Fruit fly (Drosophila melanogaster) whole organism, embryonic: ENCODE results near the gene nanos.

Experiments
- Abd-B ChIP-seq: fragments of 200-800 bp; sonication (Bioruptor generic); optimal IDR thresholded peaks from 2 replicates; lab custom pipeline; 2018; ENCODE audit warnings: missing biosample characterization, mild to moderate bottlenecking, missing genetic modification characterization, moderate library complexity
- CG11723 ChIP-seq: fragments of 200-800 bp; sonication (Bioruptor generic); optimal IDR thresholded peaks from 2 replicates; lab custom pipeline; 2017; ENCODE audit warnings: missing biosample characterization, mild to moderate bottlenecking, missing genetic modification characterization
- CG12071 ChIP-seq: fragments of 200-800 bp; sonication (Bioruptor generic); optimal IDR thresholded peaks from 3 replicates; lab custom pipeline; 2018; ENCODE audit warnings: missing biosample characterization, mild to moderate bottlenecking, missing genetic modification characterization
- CG12155 ChIP-seq: fragments of 200-800 bp; sonication (Bioruptor generic); optimal IDR thresholded peaks from 3 replicates; lab custom pipeline; 2016; ENCODE audit warnings: missing biosample characterization, missing genetic modification characterization
- CG15011 ChIP-seq: fragments of 200-800 bp; sonication (Bioruptor generic); optimal IDR thresholded peaks from 3 replicates; lab custom pipeline; 2018; ENCODE audit warnings: missing biosample characterization, mild to moderate bottlenecking, missing genetic modification characterization
- CG15696 ChIP-seq: fragments of 200-800 bp; sonication (Bioruptor generic); optimal IDR thresholded peaks from 2 replicates; lab custom pipeline; 2019; ENCODE audit warnings: missing biosample characterization, mild to moderate bottlenecking, missing genetic modification characterization, moderate library complexity
- CG1792 ChIP-seq: fragments of 200-800 bp; sonication (Bioruptor generic); optimal IDR thresholded peaks from 2 replicates; lab custom pipeline; 2016; ENCODE audit warnings: missing biosample characterization, missing genetic modification characterization
- CG2202 ChIP-seq: fragments of 200-800 bp; sonication (Bioruptor generic); optimal IDR thresholded peaks from 2 replicates; lab custom pipeline; 2018; ENCODE audit warnings: missing biosample characterization, mild to moderate bottlenecking, missing genetic modification characterization
- CG2875 ChIP-seq: fragments of 200-800 bp; sonication (Bioruptor generic); optimal IDR thresholded peaks from 2 replicates; lab custom pipeline; 2017; ENCODE audit warnings: missing biosample characterization, mild to moderate bottlenecking, missing genetic modification characterization, missing genetic modification reagents
- CG31365 ChIP-seq: fragments of 200-800 bp; sonication (Bioruptor generic); optimal IDR thresholded peaks from 2 replicates; lab custom pipeline; 2018; ENCODE audit warnings: missing biosample characterization, mild to moderate bottlenecking, missing genetic modification characterization
- CG3995 ChIP-seq: fragments of 200-800 bp; sonication (Bioruptor generic); optimal IDR thresholded peaks from 3 replicates; lab custom pipeline; 2016; ENCODE audit warnings: missing biosample characterization, missing genetic modification characterization
- CG4424 ChIP-seq: fragments of 200-800 bp; sonication (Bioruptor generic); optimal IDR thresholded peaks from 3 replicates; lab custom pipeline; 2016; ENCODE audit warnings: missing biosample characterization, missing genetic modification characterization
- CG4730 ChIP-seq: fragments of 200-800 bp; sonication (Bioruptor generic); IDR thresholded peaks from 2 replicates; pipeline ENCODE4 v1.3.6; 2022; ENCODE audit warnings: missing biosample characterization, missing genetic modification characterization
- CG6765 ChIP-seq: fragments of 200-800 bp; sonication (Bioruptor generic); optimal IDR thresholded peaks from 3 replicates; lab custom pipeline; 2017; ENCODE audit warnings: missing biosample characterization, mild to moderate bottlenecking, missing genetic modification characterization
- CG8478 ChIP-seq: fragments of >200 bp; optimal IDR thresholded peaks from 2 replicates; lab custom pipeline; 2018
- CG9876 ChIP-seq: fragments of 200-800 bp; sonication (Bioruptor generic); optimal IDR thresholded peaks from 2 replicates; lab custom pipeline; 2016; ENCODE audit warnings: missing biosample characterization, missing genetic modification characterization
- Deaf1 ChIP-seq: fragments of 200-800 bp; optimal IDR thresholded peaks from 3 replicates; lab custom pipeline; 2019; ENCODE audit warnings: missing biosample characterization, mild to moderate bottlenecking, missing genetic modification characterization, moderate library complexity
- Dip3 ChIP-seq: fragments of 200-800 bp; sonication (Bioruptor generic); optimal IDR thresholded peaks from 3 replicates; lab custom pipeline; 2016; ENCODE audit warnings: missing biosample characterization, missing genetic modification characterization
- Drgx ChIP-seq: fragments of 200-800 bp; sonication (Bioruptor generic); IDR thresholded peaks from 2 replicates; pipeline ENCODE4 v1.3.6; 2022; ENCODE audit warnings: missing biosample characterization, missing genetic modification characterization
- E2f1 ChIP-seq: fragments of 200-800 bp; sonication (Bioruptor generic); IDR thresholded peaks from 2 replicates; pipeline ENCODE4 v1.3.6; 2022; ENCODE audit warnings: missing biosample characterization, missing genetic modification characterization
- Ets97D ChIP-seq: fragments of 200-800 bp; sonication (Bioruptor generic); optimal IDR thresholded peaks from 3 replicates; lab custom pipeline; 2016; ENCODE audit warnings: missing biosample characterization, missing genetic modification characterization
- GATAe ChIP-seq: fragments of 200-800 bp; sonication (Bioruptor generic); conservative IDR thresholded peaks from 2 replicates; pipeline ENCODE4 v1.3.6; 2022; ENCODE audit warnings: missing biosample characterization, missing genetic modification characterization
- H15 ChIP-seq: fragments of 200-800 bp; sonication (Bioruptor generic); IDR thresholded peaks from 3 replicates; pipeline ENCODE4 v1.3.6; 2022; ENCODE audit warnings: missing biosample characterization, missing genetic modification characterization
- NC2β ChIP-seq: fragments of 200-800 bp; sonication (Bioruptor generic); optimal IDR thresholded peaks from 2 replicates; lab custom pipeline; 2016; ENCODE audit warnings: missing biosample characterization, missing genetic modification characterization
- NK7.1 ChIP-seq: fragments of 200-800 bp; sonication (Bioruptor generic); optimal IDR thresholded peaks from 3 replicates; lab custom pipeline; 2016; ENCODE audit warnings: missing biosample characterization, missing genetic modification characterization
- Oaz ChIP-seq: fragments of 200-800 bp; sonication (Bioruptor generic); IDR thresholded peaks from 2 replicates; pipeline ENCODE4 v1.3.6; 2022; ENCODE audit warnings: missing biosample characterization, missing genetic modification characterization
- Stat92E ChIP-seq, 3 experiments: fragments of >200 bp in 2 of 3; fragments of 200-800 bp in 1 of 3; sonication (Bioruptor generic) in 1 of 3; optimal IDR thresholded peaks; 2 replicates each; lab custom pipeline; 2017 to 2019; ENCODE audit warnings: missing biosample characterization in 3 of 3, missing genetic modification characterization in 3 of 3, mild to moderate bottlenecking in 1 of 3, moderate library complexity in 1 of 3
- TFAM ChIP-seq: fragments of 200-800 bp; sonication (Bioruptor generic); optimal IDR thresholded peaks from 2 replicates; lab custom pipeline; 2017; ENCODE audit warnings: missing biosample characterization, missing genetic modification characterization, inconsistent platforms
- Taf1 ChIP-seq: fragments of 200-800 bp; sonication (Bioruptor generic); IDR thresholded peaks from 2 replicates; pipeline ENCODE4 v1.3.6; 2022; ENCODE audit warnings: missing biosample characterization, missing genetic modification characterization
- YL-1 ChIP-seq: fragments of 200-800 bp; sonication (Bioruptor generic); optimal IDR thresholded peaks from 3 replicates; lab custom pipeline; 2017; ENCODE audit warnings: missing biosample characterization, mild to moderate bottlenecking, missing genetic modification characterization
- ash1 ChIP-seq: fragments of 200-800 bp; sonication (Bioruptor generic); optimal IDR thresholded peaks from 2 replicates; lab custom pipeline; 2018; ENCODE audit warnings: missing biosample characterization, mild to moderate bottlenecking, missing genetic modification characterization
- chinmo ChIP-seq: fragments of 200-800 bp; sonication (Bioruptor generic); IDR thresholded peaks from 4 replicates; pipeline ENCODE4 v1.3.6; 2022; ENCODE audit warnings: missing biosample characterization, missing genetic modification characterization; ENCODE audit not compliant: partially characterized antibody
- chm ChIP-seq: fragments of 200-800 bp; sonication (Bioruptor generic); IDR thresholded peaks from 2 replicates; pipeline ENCODE4 v1.3.6; 2022; ENCODE audit warnings: missing biosample characterization, missing genetic modification characterization
- ci ChIP-seq: fragments of 200-800 bp; sonication (Bioruptor generic); IDR thresholded peaks from 3 replicates; pipeline ENCODE4 v1.3.6; 2022; ENCODE audit warnings: missing biosample characterization, missing genetic modification characterization
- croc ChIP-seq: fragments of 200-800 bp; sonication (Bioruptor generic); conservative IDR thresholded peaks from 3 replicates; pipeline ENCODE4 v1.3.6; 2022; ENCODE audit warnings: missing biosample characterization, missing genetic modification characterization
- dysf ChIP-seq: fragments of 200-800 bp; sonication (Bioruptor generic); IDR thresholded peaks from 3 replicates; pipeline ENCODE4 v1.3.6; 2022; ENCODE audit warnings: missing biosample characterization, missing genetic modification characterization
- gce ChIP-seq: fragments of 200-800 bp; sonication (Bioruptor generic); IDR thresholded peaks from 3 replicates; pipeline ENCODE4 v1.3.6; 2022; ENCODE audit warnings: missing biosample characterization, missing genetic modification characterization
- gsb-n ChIP-seq: fragments of 200-800 bp; sonication (Bioruptor generic); optimal IDR thresholded peaks from 3 replicates; lab custom pipeline; 2018; ENCODE audit warnings: missing biosample characterization, mild to moderate bottlenecking, missing genetic modification characterization
- jigr1 ChIP-seq: fragments of 200-800 bp; sonication (Bioruptor generic); IDR thresholded peaks from 3 replicates; pipeline ENCODE4 v1.3.6; 2022; ENCODE audit warnings: missing biosample characterization, missing genetic modification characterization
- luna ChIP-seq: fragments of 200-800 bp; sonication (Bioruptor generic); optimal IDR thresholded peaks from 2 replicates; lab custom pipeline; 2016; ENCODE audit warnings: missing biosample characterization, missing genetic modification characterization
- mam ChIP-seq: fragments of 200-800 bp; sonication (Bioruptor generic); optimal IDR thresholded peaks from 3 replicates; lab custom pipeline; 2016; ENCODE audit warnings: missing biosample characterization, missing genetic modification characterization
- peb ChIP-seq: fragments of 200-800 bp; sonication (Bioruptor generic); IDR thresholded peaks from 2 replicates; pipeline ENCODE4 v1.3.6; 2022; ENCODE audit warnings: missing biosample characterization, missing genetic modification characterization
- phol ChIP-seq: fragments of 200-800 bp; sonication (Bioruptor generic); optimal IDR thresholded peaks from 3 replicates; lab custom pipeline; 2018; ENCODE audit warnings: missing biosample characterization, mild to moderate bottlenecking, missing genetic modification characterization, moderate library complexity
- ro ChIP-seq: fragments of 200-800 bp; sonication (Bioruptor generic); IDR thresholded peaks from 2 replicates; pipeline ENCODE4 v1.3.6; 2022; ENCODE audit warnings: missing biosample characterization, missing genetic modification characterization
- sc ChIP-seq, 3 experiments: fragments of >200 bp in 2 of 3; fragments of 200-800 bp in 1 of 3; sonication (Bioruptor generic) in 1 of 3; optimal IDR thresholded peaks; 2 replicates in 2 of 3; 3 replicates in 1 of 3; lab custom pipeline; 2017; ENCODE audit warnings: mild to moderate bottlenecking in 1 of 3, missing biosample characterization in 1 of 3, missing genetic modification characterization in 1 of 3, missing genetic modification reagents in 1 of 3
- sens ChIP-seq: fragments of 200-800 bp; sonication (Bioruptor generic); peaks from one replicate; lab custom pipeline; 2016; ENCODE audit warnings: missing biosample characterization, missing genetic modification characterization
- sisA ChIP-seq: fragments of 200-800 bp; sonication (Bioruptor generic); IDR thresholded peaks from 2 replicates; pipeline ENCODE4 v1.3.6; 2022; ENCODE audit warnings: missing biosample characterization, missing genetic modification characterization
- slbo ChIP-seq: fragments of 200-800 bp; sonication (Bioruptor generic); IDR thresholded peaks from 2 replicates; pipeline ENCODE4 v1.3.6; 2022; ENCODE audit warnings: missing biosample characterization, missing genetic modification characterization
- slou ChIP-seq: fragments of 200-800 bp; sonication (Bioruptor generic); optimal IDR thresholded peaks from 3 replicates; lab custom pipeline; 2016; ENCODE audit warnings: missing biosample characterization, missing genetic modification characterization
- tx ChIP-seq: fragments of 200-800 bp; sonication (Bioruptor generic); optimal IDR thresholded peaks from 2 replicates; lab custom pipeline; 2016; ENCODE audit warnings: missing biosample characterization, missing genetic modification characterization
- zfh1 ChIP-seq: fragments of 200-800 bp; sonication (Bioruptor generic); IDR thresholded peaks from 3 replicates; pipeline ENCODE4 v1.3.6; 2022; ENCODE audit warnings: missing biosample characterization, missing genetic modification characterization

nanos gene

dm6 chr3R:19118505-19119138 lies 38.4 kb upstream of the nanos start (continued):
- TF ChIP-seq luna (GFP tag; lab: Kevin White, UChicago) (no peak), CG3995 (GFP tag; lab: Kevin White, UChicago) (no peak), YL-1 (GFP tag; lab: Kevin White, UChicago) (no peak), CG6765 (GFP tag; lab: Kevin White, UChicago) (no peak), sc (optimal IDR thresholded peaks at IDR 0.05; lab: Kevin White, UChicago) (no peak), sc (GFP tag; optimal IDR thresholded peaks at IDR 0.05; lab: Kevin White, UChicago) (no peak), H15 (peak; percentile 53; the same call in 1 of the 3 replicates), ash1 (GFP tag; lab: Kevin White, UChicago) (no peak), sisA (GFP tag; lab: Robert Waterston, UW) (peak; percentile 77), E2f1 (GFP tag; lab: Robert Waterston, UW) (0 out of 2 replicates have a peak, but pooled peaks have one; percentile 10), CG15696 (tag; lab: Kevin White, UChicago) (no peak), TFAM (no peak), jigr1 (GFP tag; lab: Robert Waterston, UW) (no peak), sens (no peak), CG9876 (GFP tag; lab: Kevin White, UChicago) (no peak), chm (GFP tag; lab: Robert Waterston, UW) (no peak; the same call in 1 of the 2 replicates), phol (tag; lab: Kevin White, UChicago) (no peak), CG4424 (GFP tag; lab: Kevin White, UChicago) (no peak), zfh1 (GFP tag; lab: Robert Waterston, UW) (peak; percentile 66), CG12071 (GFP tag; lab: Kevin White, UChicago) (no peak), Dip3 (no peak), slou (GFP tag; lab: Kevin White, UChicago) (no peak), mam (GFP tag; lab: Kevin White, UChicago) (no peak), chinmo (GFP tag; lab: Robert Waterston, UW) (no peak), dysf (peak; percentile 49; the same call in 1 of the 3 replicates), tx (no peak), croc (0 out of 3 replicates have a peak, but pooled peaks have one; percentile 44), CG8478 (no peak), CG12155 (GFP tag; lab: Kevin White, UChicago) (no peak), Taf1 (GFP tag; lab: Robert Waterston, UW) (no peak), ro (GFP tag; lab: Robert Waterston, UW) (no peak), CG11723 (GFP tag; lab: Kevin White, UChicago) (no peak), Ets97D (GFP tag; lab: Kevin White, UChicago) (no peak), CG31365 (tag; lab: Kevin White, UChicago) (no peak), peb (GFP tag; lab: Robert Waterston, UW) (peak; percentile 44), CG2202 (tag; lab: Kevin White, UChicago) (no peak), ci (GFP tag; lab: Robert Waterston, UW) (peak; percentile 82), Oaz (GFP tag; lab: Robert Waterston, UW) (no peak), CG1792 (GFP tag; lab: Kevin White, UChicago) (no peak), Drgx (peak; percentile 89), CG15011 (no peak), NC2β (GFP tag; lab: Kevin White, UChicago) (no peak), slbo (GFP tag; lab: Robert Waterston, UW) (no peak), CG4730 (peak; percentile 59), GATAe (GFP tag; lab: Robert Waterston, UW) (no peak), CG2875 (no peak), NK7.1 (GFP tag; lab: Kevin White, UChicago) (no peak), gce (GFP tag; lab: Robert Waterston, UW) (0 out of 3 replicates have a peak, but pooled peaks have one; percentile 31), Stat92E (GFP tag; optimal IDR thresholded peaks at IDR 0.05; lab: Kevin White, UChicago) (no peak), Deaf1 (no peak), Abd-B (GFP tag; lab: Kevin White, UChicago) (no peak), gsb-n (tag; lab: Kevin White, UChicago) (no peak)
